Fruit fly (Drosophila melanogaster): ENCODE data around the gene Adgf-A2.
A peak's percentile ranks its signal among the peaks of the same experiment; 100 is the strongest.

The Adgf-A2 gene

dm6 chr3L:17757156-17758083 lies 6.5 kb downstream of the Adgf-A2 start (continued):
- peak; percentile 85 for TF ChIP-seq Ssrp (tag; optimal IDR thresholded peaks at IDR 0.05)
- peak; percentile 74 for TF ChIP-seq Usf (GFP tag; optimal IDR thresholded peaks at IDR 0.05)
- 0 out of 2 replicates have a peak, but pooled peaks have one; percentile 19 for TF ChIP-seq CG7372 (GFP tag; IDR thresholded peaks at IDR 0.05)
- TF ChIP-seq CG12219 (GFP tag; optimal IDR thresholded peaks at IDR 0.05), result peak; percentile 72
- peak; percentile 55; the same call in 1 of the 2 replicates for TF ChIP-seq sens-2 (GFP tag; IDR thresholded peaks at IDR 0.05)
- peak; percentile 78 for TF ChIP-seq zfh1 (GFP tag; IDR thresholded peaks at IDR 0.05)
- peak in 1 of 2 experiments; percentile 33 for TF ChIP-seq crp (GFP tag; optimal IDR thresholded peaks at IDR 0.05)
- peak; percentile 88 for TF ChIP-seq CoRest (tag; optimal IDR thresholded peaks at IDR 0.05)
- TF ChIP-seq Sry-β (GFP tag; optimal IDR thresholded peaks at IDR 0.05), result peak; percentile 17
- peak; percentile 36 for TF ChIP-seq Hand (GFP tag; optimal IDR thresholded peaks at IDR 0.05)
- peak; percentile 2 for TF ChIP-seq psq (GFP tag; optimal IDR thresholded peaks at IDR 0.05)
- TF ChIP-seq CG3838 (GFP tag; optimal IDR thresholded peaks at IDR 0.05), result peak; percentile 38
- TF ChIP-seq ro (GFP tag; IDR thresholded peaks at IDR 0.05), result peak; percentile 68; the same call in 1 of the 2 replicates
- peak; percentile 67; the same call in 3 of the 4 replicates for TF ChIP-seq Gug (GFP tag; IDR thresholded peaks at IDR 0.05)
- TF ChIP-seq peb (GFP tag; IDR thresholded peaks at IDR 0.05), result peak; percentile 69
- TF ChIP-seq CG12071 (GFP tag; optimal IDR thresholded peaks at IDR 0.05), result no peak
- TF ChIP-seq H2.0 (GFP tag; IDR thresholded peaks at IDR 0.05), result peak; percentile 48
- no peak for TF ChIP-seq CG17912 (GFP tag; optimal IDR thresholded peaks at IDR 0.05)
- peak; percentile 54; the same call in 1 of the 2 replicates for TF ChIP-seq stc (GFP tag; IDR thresholded peaks at IDR 0.05)
- TF ChIP-seq CG17359 (tag; optimal IDR thresholded peaks at IDR 0.05), result peak; percentile 69
- TF ChIP-seq CHES-1-like (GFP tag; optimal IDR thresholded peaks at IDR 0.05), result peak; percentile 6
- TF ChIP-seq HHEX (GFP tag; optimal IDR thresholded peaks at IDR 0.05), result peak; percentile 69
- no peak for TF ChIP-seq Tbp (GFP tag; optimal IDR thresholded peaks at IDR 0.05)
- peak; percentile 48 for TF ChIP-seq CG4328 (GFP tag; optimal IDR thresholded peaks at IDR 0.05)
- no peak for TF ChIP-seq CG6765 (GFP tag; optimal IDR thresholded peaks at IDR 0.05)
- no peak for TF ChIP-seq mirr (GFP tag; optimal IDR thresholded peaks at IDR 0.05)
- no peak for TF ChIP-seq NFAT (GFP tag; IDR thresholded peaks at IDR 0.05)
- no peak for TF ChIP-seq Neu2 (GFP tag; optimal IDR thresholded peaks at IDR 0.05; ENCODE audit: borderline replicate concordance)
- no peak for TF ChIP-seq CG42726 (GFP tag; IDR thresholded peaks at IDR 0.05; ENCODE audit: partially characterized antibody)
- peak; percentile 36 for TF ChIP-seq CG4707 (GFP tag; optimal IDR thresholded peaks at IDR 0.05)
- peak in 1 of 2 experiments; percentile 72 for TF ChIP-seq Eip74EF (GFP tag; optimal IDR thresholded peaks at IDR 0.05)
- TF ChIP-seq CG3163 (GFP tag; optimal IDR thresholded peaks at IDR 0.05), result no peak
- TF ChIP-seq CG18476 (GFP tag; optimal IDR thresholded peaks at IDR 0.05), result peak; percentile 62
- peak; percentile 49 for TF ChIP-seq CG6854 (GFP tag; optimal IDR thresholded peaks at IDR 0.05)
- peak; percentile 80 for TF ChIP-seq CG10431 (GFP tag; optimal IDR thresholded peaks at IDR 0.05)
- TF ChIP-seq esg (GFP tag; conservative IDR thresholded peaks at IDR 0.05), result peak; percentile 71
- TF ChIP-seq CG10209 (GFP tag; optimal IDR thresholded peaks at IDR 0.05), result peak; percentile 82
- peak; percentile 72 for TF ChIP-seq Six4 (GFP tag; optimal IDR thresholded peaks at IDR 0.05)
- peak; percentile 90 for TF ChIP-seq CG33557 (GFP tag; optimal IDR thresholded peaks at IDR 0.05)
- peak; percentile 78 for TF ChIP-seq vvl (GFP tag; IDR thresholded peaks at IDR 0.05)
- peak; percentile 34 to 67 for TF ChIP-seq dpn (GFP tag; optimal IDR thresholded peaks at IDR 0.05)
- TF ChIP-seq CG14014 (GFP tag; IDR thresholded peaks at IDR 0.05), result no peak
- 0 out of 2 replicates have a peak, but pooled peaks have one; percentile 38 for TF ChIP-seq CG11696 (GFP tag; IDR thresholded peaks at IDR 0.05)
- peak; percentile 49 for TF ChIP-seq ind (GFP tag; optimal IDR thresholded peaks at IDR 0.05)
- TF ChIP-seq CG6654 (GFP tag; optimal IDR thresholded peaks at IDR 0.05), result peak; percentile 75
- peak; percentile 39 for TF ChIP-seq CG13123 (GFP tag; optimal IDR thresholded peaks at IDR 0.05)
- TF ChIP-seq Dref (GFP tag; IDR thresholded peaks at IDR 0.05), result no peak
